Worm (Caenorhabditis elegans) whole organism, L4/young adult: Measurements from ENCODE around the gene T28A11.20.

Experiments used
- dao-5 ChIP-seq: sonication (generic microtip); optimal IDR thresholded peaks from 2 replicates; lab custom pipeline; 2016; ENCODE audit warnings: missing genotype, missing genetic modification characterization, moderate library complexity, missing compliant biosample characterization
- him-1 ChIP-seq: sonication (generic microtip); optimal IDR thresholded peaks from 2 replicates; lab custom pipeline; 2016; ENCODE audit warnings: missing genotype, missing genetic modification reagents, missing genetic modification characterization, missing compliant biosample characterization

DNA sequence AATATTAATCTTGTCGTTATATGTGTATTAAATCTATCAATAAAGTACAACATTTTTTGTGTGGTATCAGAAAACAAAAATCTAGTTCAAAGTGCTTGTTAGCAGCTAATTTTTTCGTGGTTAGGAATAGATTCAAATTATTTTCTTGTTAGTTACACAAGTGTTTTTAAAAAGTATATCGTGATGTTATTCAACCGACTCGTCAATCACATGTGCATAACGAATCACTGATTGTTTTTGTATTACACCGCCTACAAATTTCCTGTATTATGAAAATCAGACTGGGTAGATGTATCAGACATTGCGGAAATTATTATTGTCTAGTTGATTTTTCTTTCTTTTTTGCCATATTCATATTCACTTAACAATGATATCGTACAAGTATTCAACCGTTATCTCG lies 9.9 kb upstream of the T28A11.20 start, which contains the start of gene str-64:
- TF ChIP-seq him-1 (no peak), dao-5 (no peak)
